Fruit fly (Drosophila melanogaster) whole organism, embryonic: ENCODE measurements around the gene TotB.
A peak's percentile ranks its signal among the peaks of the same experiment; 100 is the strongest.

Source experiments
- CG10209 ChIP-seq: fragments of 200-800 bp; sonication (Bioruptor generic); optimal IDR thresholded peaks from 3 replicates; lab custom pipeline; 2017; ENCODE audit warnings: missing biosample characterization, mild to moderate bottlenecking, missing genetic modification characterization, missing genetic modification reagents
- CG10267 ChIP-seq: fragments of 200-800 bp; sonication (Bioruptor generic); optimal IDR thresholded peaks from 2 replicates; lab custom pipeline; 2018; ENCODE audit warnings: missing biosample characterization, mild to moderate bottlenecking, missing genetic modification characterization, moderate library complexity
- CG11695 ChIP-seq: fragments of 200-800 bp; sonication (Bioruptor generic); IDR thresholded peaks from 3 replicates; pipeline ENCODE4 v1.3.6; 2022; ENCODE audit warnings: missing biosample characterization, missing genetic modification characterization
- CG12155 ChIP-seq: fragments of 200-800 bp; sonication (Bioruptor generic); optimal IDR thresholded peaks from 3 replicates; lab custom pipeline; 2016; ENCODE audit warnings: missing biosample characterization, missing genetic modification characterization
- CG12219 ChIP-seq: fragments of 200-800 bp; sonication (Bioruptor generic); optimal IDR thresholded peaks from 3 replicates; lab custom pipeline; 2018; ENCODE audit warnings: missing biosample characterization, mild to moderate bottlenecking, missing genetic modification characterization
- CG12236 ChIP-seq: fragments of 200-800 bp; sonication (Bioruptor generic); optimal IDR thresholded peaks from 2 replicates; lab custom pipeline; 2016; ENCODE audit warnings: missing biosample characterization, missing genetic modification characterization
- CG14710 ChIP-seq: fragments of 200-800 bp; sonication (Bioruptor generic); optimal IDR thresholded peaks from 3 replicates; lab custom pipeline; 2019; ENCODE audit warnings: missing biosample characterization, mild to moderate bottlenecking, missing genetic modification characterization, moderate library complexity
- CG15073 ChIP-seq: fragments of 200-800 bp; sonication (Bioruptor generic); optimal IDR thresholded peaks from 2 replicates; lab custom pipeline; 2016; ENCODE audit warnings: missing biosample characterization, missing genetic modification characterization
- CG1647 ChIP-seq: fragments of 200-800 bp; sonication (Bioruptor generic); optimal IDR thresholded peaks from 3 replicates; lab custom pipeline; 2016; ENCODE audit warnings: missing biosample characterization, missing genetic modification characterization
- CG17359 ChIP-seq: fragments of 200-800 bp; sonication (Bioruptor generic); optimal IDR thresholded peaks from 3 replicates; lab custom pipeline; 2018; ENCODE audit warnings: missing biosample characterization, mild to moderate bottlenecking, missing genetic modification characterization, moderate library complexity
- CG1832 ChIP-seq: fragments of 200-800 bp; sonication (Bioruptor generic); optimal IDR thresholded peaks from 2 replicates; lab custom pipeline; 2017; ENCODE audit warnings: missing biosample characterization, mild to moderate bottlenecking, missing genetic modification characterization, inconsistent platforms
- CG2199 ChIP-seq: fragments of 200-800 bp; sonication (Bioruptor generic); IDR thresholded peaks from 3 replicates; pipeline ENCODE4 v1.3.6; 2022; ENCODE audit warnings: missing biosample characterization, missing genetic modification characterization
- CG2875 ChIP-seq: fragments of 200-800 bp; sonication (Bioruptor generic); optimal IDR thresholded peaks from 2 replicates; lab custom pipeline; 2017; ENCODE audit warnings: missing biosample characterization, mild to moderate bottlenecking, missing genetic modification characterization, missing genetic modification reagents
- CG31365 ChIP-seq: fragments of 200-800 bp; sonication (Bioruptor generic); optimal IDR thresholded peaks from 2 replicates; lab custom pipeline; 2018; ENCODE audit warnings: missing biosample characterization, mild to moderate bottlenecking, missing genetic modification characterization
- CG3163 ChIP-seq: fragments of 200-800 bp; sonication (Bioruptor generic); optimal IDR thresholded peaks from 3 replicates; lab custom pipeline; 2016; ENCODE audit warnings: missing biosample characterization, missing genetic modification characterization
- CG5245 ChIP-seq: fragments of 200-800 bp; sonication (Bioruptor generic); optimal IDR thresholded peaks from 3 replicates; lab custom pipeline; 2016; ENCODE audit warnings: missing biosample characterization, missing genetic modification characterization
- CG7372 ChIP-seq: fragments of 200-800 bp; sonication (Bioruptor generic); IDR thresholded peaks from 2 replicates; pipeline ENCODE4 v1.3.6; 2022; ENCODE audit warnings: missing biosample characterization, missing genetic modification characterization
- CG7556 ChIP-seq: fragments of 200-800 bp; sonication (Bioruptor generic); optimal IDR thresholded peaks from 2 replicates; lab custom pipeline; 2017; ENCODE audit warnings: missing biosample characterization, mild to moderate bottlenecking, missing genetic modification characterization
- CG7963 ChIP-seq: fragments of 200-800 bp; sonication (Bioruptor generic); IDR thresholded peaks from 3 replicates; pipeline ENCODE4 v1.3.6; 2022; ENCODE audit warnings: missing biosample characterization, missing genetic modification characterization; ENCODE audit not compliant: partially characterized antibody
- CG8478 ChIP-seq: fragments of >200 bp; optimal IDR thresholded peaks from 2 replicates; lab custom pipeline; 2018
- CG9932 ChIP-seq: fragments of 200-800 bp; sonication (Bioruptor generic); IDR thresholded peaks from 2 replicates; pipeline ENCODE4 v1.3.6; 2022; ENCODE audit warnings: missing biosample characterization, missing genetic modification characterization
- CHES-1-like ChIP-seq: fragments of 200-800 bp; sonication (Bioruptor generic); optimal IDR thresholded peaks from 2 replicates; lab custom pipeline; 2016; ENCODE audit warnings: missing biosample characterization, missing genetic modification characterization
- CkIIα-i1 ChIP-seq: fragments of 200-800 bp; sonication (Bioruptor generic); IDR thresholded peaks from 2 replicates; pipeline ENCODE4 v1.3.6; 2022; ENCODE audit warnings: missing biosample characterization, missing genetic modification characterization
- CrebB ChIP-seq: fragments of 200-800 bp; sonication (Bioruptor generic); optimal IDR thresholded peaks from 3 replicates; lab custom pipeline; 2018; ENCODE audit warnings: missing biosample characterization, mild to moderate bottlenecking, missing genetic modification characterization
- D19A ChIP-seq: fragments of 200-800 bp; optimal IDR thresholded peaks from 3 replicates; lab custom pipeline; 2019; ENCODE audit warnings: missing biosample characterization, mild to moderate bottlenecking, missing genetic modification characterization, moderate library complexity
- D19B ChIP-seq: fragments of 200-800 bp; sonication (Bioruptor generic); optimal IDR thresholded peaks from 2 replicates; lab custom pipeline; 2017; ENCODE audit warnings: missing biosample characterization, mild to moderate bottlenecking, missing genetic modification characterization
- Dek ChIP-seq: fragments of 200-800 bp; sonication (Bioruptor generic); optimal IDR thresholded peaks from 3 replicates; lab custom pipeline; 2019; ENCODE audit warnings: missing biosample characterization, mild to moderate bottlenecking, missing genetic modification characterization, moderate library complexity
- Eip74EF ChIP-seq, 2 experiments: fragments of 200-800 bp in 1 of 2; fragments of >200 bp in 1 of 2; sonication (Bioruptor generic) in 1 of 2; optimal IDR thresholded peaks; 2 replicates each; lab custom pipeline; 2017 to 2019; ENCODE audit warnings: missing biosample characterization in 2 of 2, missing genetic modification characterization in 2 of 2, mild to moderate bottlenecking in 1 of 2, moderate library complexity in 1 of 2
- Hr39 ChIP-seq: fragments of >200 bp; optimal IDR thresholded peaks from 2 replicates; lab custom pipeline; 2017
- MBD-R2 ChIP-seq: fragments of 200-800 bp; sonication (Bioruptor generic); IDR thresholded peaks from 2 replicates; pipeline ENCODE4 v1.3.6; 2022; ENCODE audit warnings: missing biosample characterization, missing genetic modification characterization
- Mad ChIP-seq: fragments of 200-800 bp; sonication (Bioruptor generic); optimal IDR thresholded peaks from 2 replicates; lab custom pipeline; 2016; ENCODE audit warnings: missing biosample characterization, missing genetic modification characterization
- Med ChIP-seq: fragments of 200-800 bp; sonication (Bioruptor generic); peaks from one replicate; lab custom pipeline; 2016; ENCODE audit warnings: missing biosample characterization, missing genetic modification characterization, mild to moderate bottlenecking, inconsistent platforms, moderate library complexity
- Nf-YA ChIP-seq: fragments of 200-800 bp; sonication (Bioruptor generic); IDR thresholded peaks from 2 replicates; pipeline ENCODE4 v1.3.6; 2022; ENCODE audit warnings: missing biosample characterization, missing genetic modification characterization
- Ssrp ChIP-seq: fragments of 200-800 bp; sonication (Bioruptor generic); optimal IDR thresholded peaks from 2 replicates; lab custom pipeline; 2018; ENCODE audit warnings: missing biosample characterization, mild to moderate bottlenecking, missing genetic modification characterization, moderate library complexity
- Taf1 ChIP-seq: fragments of 200-800 bp; sonication (Bioruptor generic); IDR thresholded peaks from 2 replicates; pipeline ENCODE4 v1.3.6; 2022; ENCODE audit warnings: missing biosample characterization, missing genetic modification characterization
- ap ChIP-seq: fragments of 200-800 bp; sonication (Bioruptor generic); IDR thresholded peaks from 2 replicates; pipeline ENCODE4 v1.3.6; 2022; ENCODE audit warnings: missing biosample characterization, missing genetic modification characterization
- ase ChIP-seq: fragments of 200-800 bp; sonication (Bioruptor generic); IDR thresholded peaks from 3 replicates; pipeline ENCODE4 v1.3.6; 2022; ENCODE audit warnings: missing biosample characterization, missing genetic modification characterization
- az2 ChIP-seq: fragments of 200-800 bp; sonication (Bioruptor generic); optimal IDR thresholded peaks from 3 replicates; lab custom pipeline; 2016; ENCODE audit warnings: missing biosample characterization, missing genetic modification characterization
- bigmax ChIP-seq: fragments of 200-800 bp; sonication (Bioruptor generic); optimal IDR thresholded peaks from 2 replicates; lab custom pipeline; 2018; ENCODE audit warnings: missing biosample characterization, mild to moderate bottlenecking, missing genetic modification characterization
- chinmo ChIP-seq: fragments of 200-800 bp; sonication (Bioruptor generic); IDR thresholded peaks from 4 replicates; pipeline ENCODE4 v1.3.6; 2022; ENCODE audit warnings: missing biosample characterization, missing genetic modification characterization; ENCODE audit not compliant: partially characterized antibody
- chn ChIP-seq: fragments of 200-800 bp; sonication (Bioruptor generic); optimal IDR thresholded peaks from 2 replicates; lab custom pipeline; 2016; ENCODE audit warnings: missing biosample characterization, missing genetic modification characterization
- crp ChIP-seq, 2 experiments: fragments of 200-800 bp; sonication (Bioruptor generic); optimal IDR thresholded peaks; 2 replicates in 1 of 2; 3 replicates in 1 of 2; lab custom pipeline; 2017; ENCODE audit warnings: missing biosample characterization in 2 of 2, missing genetic modification characterization in 2 of 2, mild to moderate bottlenecking in 1 of 2, moderate library complexity in 1 of 2
- fd96Cb ChIP-seq: fragments of 200-800 bp; sonication (Bioruptor generic); optimal IDR thresholded peaks from 2 replicates; lab custom pipeline; 2018; ENCODE audit warnings: missing biosample characterization, mild to moderate bottlenecking, missing genetic modification characterization, moderate library complexity
- gsb-n ChIP-seq: fragments of 200-800 bp; sonication (Bioruptor generic); optimal IDR thresholded peaks from 3 replicates; lab custom pipeline; 2018; ENCODE audit warnings: missing biosample characterization, mild to moderate bottlenecking, missing genetic modification characterization
- insv ChIP-seq, 2 experiments: fragments of 200-800 bp; sonication (Bioruptor generic); optimal IDR thresholded peaks; 3 replicates each; lab custom pipeline; 2016 to 2018; ENCODE audit warnings: missing biosample characterization in 2 of 2, missing genetic modification characterization in 2 of 2
- jumu ChIP-seq: fragments of 200-800 bp; sonication (Bioruptor generic); optimal IDR thresholded peaks from 3 replicates; lab custom pipeline; 2016; ENCODE audit warnings: missing biosample characterization, missing genetic modification characterization
- ken ChIP-seq: fragments of 200-800 bp; sonication (Bioruptor generic); IDR thresholded peaks from 3 replicates; pipeline ENCODE4 v1.3.6; 2022; ENCODE audit warnings: missing biosample characterization, missing genetic modification characterization
- pho ChIP-seq: fragments of 200-800 bp; sonication (Bioruptor generic); optimal IDR thresholded peaks from 2 replicates; lab custom pipeline; 2016; ENCODE audit warnings: missing biosample characterization, missing genetic modification characterization
- slp2 ChIP-seq: fragments of 200-800 bp; sonication (Bioruptor generic); optimal IDR thresholded peaks from 2 replicates; lab custom pipeline; 2016; ENCODE audit warnings: missing biosample characterization, missing genetic modification characterization
- ssp ChIP-seq: fragments of 200-800 bp; sonication (Bioruptor generic); IDR thresholded peaks from 2 replicates; pipeline ENCODE4 v1.3.6; 2022; ENCODE audit warnings: missing biosample characterization, missing genetic modification characterization
- trh ChIP-seq: fragments of 200-800 bp; sonication (Bioruptor generic); optimal IDR thresholded peaks from 2 replicates; lab custom pipeline; 2016; ENCODE audit warnings: missing biosample characterization, missing genetic modification characterization
- ttk ChIP-seq: fragments of 200-800 bp; sonication (Bioruptor generic); IDR thresholded peaks from 2 replicates; pipeline ENCODE4 v2.1.2; 2022; ENCODE audit warnings: missing biosample characterization, missing genetic modification characterization
- wdn ChIP-seq: fragments of 200-800 bp; sonication (Bioruptor generic); IDR thresholded peaks from 2 replicates; pipeline ENCODE4 v1.3.6; 2022; ENCODE audit warnings: missing biosample characterization, missing genetic modification characterization

TotB gene

DNA sequence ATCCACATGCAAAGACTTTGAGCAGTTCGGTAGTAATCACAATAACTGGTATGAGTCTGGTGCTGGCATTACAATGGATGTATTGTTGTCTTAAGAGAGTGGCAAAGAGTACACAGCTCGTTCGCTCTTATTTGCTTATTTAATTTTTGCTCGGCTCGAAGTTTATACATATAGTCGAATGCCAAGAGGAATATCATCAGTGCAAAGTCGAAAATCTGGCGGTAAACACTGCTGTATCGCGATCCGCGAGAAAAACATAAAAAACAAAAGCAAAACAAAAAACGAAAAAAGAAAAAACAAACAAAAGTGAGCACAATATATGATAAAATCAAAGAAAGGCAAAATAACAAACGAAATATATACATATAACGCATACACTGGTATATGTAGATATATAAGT is 40.4 kb downstream of the TotB start, which contains the start of gene hdly (continued):
- TF ChIP-seq insv (GFP tag; optimal IDR thresholded peaks at IDR 0.05; lab: Kevin White, UChicago) (no peak), CG17359 (no peak), Ssrp (tag; lab: Kevin White, UChicago) (no peak), CG2875 (GFP tag; lab: Kevin White, UChicago) (no peak), CG3163 (GFP tag; lab: Kevin White, UChicago) (peak; percentile 91), bigmax (no peak), CHES-1-like (GFP tag; lab: Kevin White, UChicago) (no peak), D19B (GFP tag; lab: Kevin White, UChicago) (no peak), CG2199 (GFP tag; lab: Robert Waterston, UW) (no peak), slp2 (GFP tag; lab: Kevin White, UChicago) (no peak), chn (GFP tag; lab: Kevin White, UChicago) (no peak), ssp (no peak), ken (GFP tag; lab: Robert Waterston, UW) (no peak), fd96Cb (tag; lab: Kevin White, UChicago) (no peak), CG10209 (GFP tag; lab: Kevin White, UChicago) (no peak), CG7372 (GFP tag; lab: Robert Waterston, UW) (no peak), Hr39 (no peak), pho (GFP tag; lab: Kevin White, UChicago) (no peak), chinmo (GFP tag; lab: Robert Waterston, UW) (peak; percentile 78; the same call in 1 of the 4 replicates), Mad (GFP tag; lab: Kevin White, UChicago) (no peak), CG9932 (no peak), crp (GFP tag; optimal IDR thresholded peaks at IDR 0.05; lab: Kevin White, UChicago) (no peak), gsb-n (tag; lab: Kevin White, UChicago) (no peak), CG31365 (tag; lab: Kevin White, UChicago) (peak; percentile 23), CG12219 (no peak), ap (no peak), CG12155 (GFP tag; lab: Kevin White, UChicago) (no peak), CG10267 (tag; lab: Kevin White, UChicago) (no peak), CG5245 (GFP tag; lab: Kevin White, UChicago) (no peak), ttk (GFP tag; lab: Robert Waterston, UW) (no peak), CG7963 (no peak), trh (GFP tag; lab: Kevin White, UChicago) (no peak), CG8478 (no peak), ase (GFP tag; lab: Robert Waterston, UW) (no peak), CG12236 (GFP tag; lab: Kevin White, UChicago) (no peak), jumu (GFP tag; lab: Kevin White, UChicago) (no peak), Nf-YA (peak; percentile 46; the same call in 1 of the 2 replicates), az2 (no peak), CG11695 (GFP tag; lab: Robert Waterston, UW) (0 out of 3 replicates have a peak, but pooled peaks have one; percentile 27), Dek (tag; lab: Kevin White, UChicago) (no peak), wdn (GFP tag; lab: Robert Waterston, UW) (no peak), CG15073 (GFP tag; lab: Kevin White, UChicago) (no peak), D19A (no peak), CrebB (tag; lab: Kevin White, UChicago) (peak; percentile 45), CG7556 (GFP tag; lab: Kevin White, UChicago) (no peak), CkIIα-i1 (GFP tag; lab: Robert Waterston, UW) (no peak), CG1832 (GFP tag; lab: Kevin White, UChicago) (no peak), CG1647 (no peak), MBD-R2 (GFP tag; lab: Robert Waterston, UW) (no peak; the same call in 1 of the 2 replicates), Taf1 (no peak), Med (GFP tag; lab: Kevin White, UChicago) (peak; percentile 87), CG14710 (no peak), Eip74EF (GFP tag; optimal IDR thresholded peaks at IDR 0.05; lab: Kevin White, UChicago) (no peak)
